Fruit fly (Drosophila melanogaster): ENCODE results near the gene CG17646.

DNA sequence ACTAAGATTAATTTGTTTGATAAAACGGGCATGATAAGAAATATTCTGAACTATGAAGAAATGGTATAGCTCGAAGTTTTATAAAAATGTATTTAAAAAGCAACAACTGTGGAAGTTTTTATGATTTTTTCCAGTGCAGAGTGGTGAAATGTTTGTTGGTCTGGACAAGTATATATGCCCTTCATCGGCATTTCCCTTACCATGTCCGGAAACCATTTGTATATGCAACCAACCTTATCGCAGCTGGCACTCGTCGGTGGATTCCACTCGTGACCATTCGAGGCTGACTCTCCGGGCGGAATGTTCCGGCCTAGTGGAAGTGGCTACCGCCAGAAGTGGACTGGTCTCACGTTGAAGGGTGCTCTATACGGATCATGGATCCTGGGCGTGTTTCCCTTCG, 51.4 kb downstream of the CG17646 start, which contains the start of gene Gr22e:
- TF ChIP-seq CG33017 (tag; optimal IDR thresholded peaks at IDR 0.05) (no peak), bab1 (GFP tag; optimal IDR thresholded peaks at IDR 0.05) (no peak), cnc (optimal IDR thresholded peaks at IDR 0.05) (no peak), kay (GFP tag; ENCODE audit: borderline replicate concordance) (no peak), Crg-1 (GFP tag; optimal IDR thresholded peaks at IDR 0.05) (no peak), Mnt (GFP tag; optimal IDR thresholded peaks at IDR 0.05) (no peak), CG11617 (GFP tag; optimal IDR thresholded peaks at IDR 0.05) (no peak), ovo (GFP tag; optimal IDR thresholded peaks at IDR 0.05) (no peak), CG7045 (GFP tag; optimal IDR thresholded peaks at IDR 0.05) (no peak), CG7101 (tag; optimal IDR thresholded peaks at IDR 0.05) (no peak)

Measured in whole organism, adult.